Fruit fly (Drosophila melanogaster): ENCODE measurements around the gene COX8.

The COX8 gene

dm6 chr3L:21496865-21497634 lies 42.2 kb downstream of the COX8 start, which contains the start of gene Hr78 (continued):
- TF ChIP-seq CG13287 (GFP tag; IDR thresholded peaks at IDR 0.05; ENCODE audit: partially characterized antibody) (no peak; the same call in 1 of the 2 replicates), twi (tag; optimal IDR thresholded peaks at IDR 0.05) (peak; percentile 37), CG3065 (GFP tag; optimal IDR thresholded peaks at IDR 0.05) (peak; percentile 24), scrt (GFP tag; optimal IDR thresholded peaks at IDR 0.05) (peak; percentile 91), HmgD (GFP tag; optimal IDR thresholded peaks at IDR 0.05) (no peak), CG16863 (GFP tag; optimal IDR thresholded peaks at IDR 0.05) (no peak), zen2 (GFP tag; IDR thresholded peaks at IDR 0.05; ENCODE audit: partially characterized antibody) (no peak), CG16813 (GFP tag; IDR thresholded peaks at IDR 0.05; ENCODE audit: partially characterized antibody) (no peak), CG9437 (GFP tag; optimal IDR thresholded peaks at IDR 0.05) (peak; percentile 91), sqz (GFP tag; optimal IDR thresholded peaks at IDR 0.05) (no peak), CG10462 (GFP tag; optimal IDR thresholded peaks at IDR 0.05) (peak; percentile 30), trem (tag; optimal IDR thresholded peaks at IDR 0.05) (peak; percentile 78), nerfin-1 (tag; optimal IDR thresholded peaks at IDR 0.05) (peak; percentile 70), ro (GFP tag; IDR thresholded peaks at IDR 0.05) (no peak), ci (GFP tag; IDR thresholded peaks at IDR 0.05) (peak; percentile 80; the same call in 2 of the 3 replicates), slp2 (GFP tag; optimal IDR thresholded peaks at IDR 0.05) (peak; percentile 34), Dfd (GFP tag; optimal IDR thresholded peaks at IDR 0.05) (no peak), CG4424 (GFP tag; optimal IDR thresholded peaks at IDR 0.05) (peak; percentile 75), CG14014 (GFP tag; IDR thresholded peaks at IDR 0.05) (peak; percentile 68), D19B (GFP tag; optimal IDR thresholded peaks at IDR 0.05) (peak; percentile 69), CG17186 (GFP tag; optimal IDR thresholded peaks at IDR 0.05) (no peak), sc (optimal IDR thresholded peaks at IDR 0.05) (no peak), sc (GFP tag; optimal IDR thresholded peaks at IDR 0.05) (peak; percentile 65), Hey (tag; optimal IDR thresholded peaks at IDR 0.05) (no peak), CG12659 (GFP tag; optimal IDR thresholded peaks at IDR 0.05) (peak; percentile 91), Dbx (GFP tag; IDR thresholded peaks at IDR 0.05) (peak; percentile 39; the same call in 1 of the 3 replicates), CG10654 (GFP tag; optimal IDR thresholded peaks at IDR 0.05) (peak; percentile 43), CG14050 (GFP tag; IDR thresholded peaks at IDR 0.05) (peak; percentile 33; the same call in 1 of the 3 replicates), rib (GFP tag; IDR thresholded peaks at IDR 0.05) (no peak), D19A (tag; optimal IDR thresholded peaks at IDR 0.05) (peak; percentile 86), CG42726 (GFP tag; IDR thresholded peaks at IDR 0.05; ENCODE audit: partially characterized antibody) (peak; percentile 46; the same call in 1 of the 2 replicates), CG13123 (GFP tag; optimal IDR thresholded peaks at IDR 0.05) (peak; percentile 19), CG11093 (GFP tag; IDR thresholded peaks at IDR 0.05) (no peak), dimm (GFP tag; IDR thresholded peaks at IDR 0.05) (no peak), ac (GFP tag; optimal IDR thresholded peaks at IDR 0.05) (peak; percentile 43), nmo (GFP tag; optimal IDR thresholded peaks at IDR 0.05) (peak; percentile 84), sens-2 (GFP tag; IDR thresholded peaks at IDR 0.05) (peak; percentile 6; the same call in 1 of the 2 replicates), pfk (GFP tag; optimal IDR thresholded peaks at IDR 0.05) (no peak), Lhr (GFP tag; optimal IDR thresholded peaks at IDR 0.05) (peak; percentile 51), CG6854 (GFP tag; optimal IDR thresholded peaks at IDR 0.05) (peak; percentile 88), CG17802 (tag; optimal IDR thresholded peaks at IDR 0.05) (no peak), Atf6 (GFP tag; IDR thresholded peaks at IDR 0.05) (peak; percentile 54; the same call in 1 of the 2 replicates), mirr (GFP tag; optimal IDR thresholded peaks at IDR 0.05) (no peak), corto (GFP tag; optimal IDR thresholded peaks at IDR 0.05) (peak; percentile 64), Atf-2 (GFP tag; optimal IDR thresholded peaks at IDR 0.05) (no peak), CG15601 (tag; optimal IDR thresholded peaks at IDR 0.05) (peak; percentile 74), Six4 (GFP tag; optimal IDR thresholded peaks at IDR 0.05) (peak; percentile 74), shn (GFP tag; optimal IDR thresholded peaks at IDR 0.05) (no peak), z (GFP tag; IDR thresholded peaks at IDR 0.05) (no peak)

Data from whole organism, embryonic.